Worm (Caenorhabditis elegans) whole organism, mixed stage, embryonic: ENCODE results near the gene bath-3.
"Not testable (repeated sequence)": the region's sequence is repeated elsewhere in the genome, so short reads cannot be mapped to it uniquely, and the experiment has no call there.

Source experiments
- elt-3 ChIP-seq: fragments of 150-350 bp; optimal IDR thresholded peaks from 2 replicates; lab custom pipeline; 2014; ENCODE audit warnings: missing biosample characterization, missing genetic modification characterization
- hlh-1 ChIP-seq: fragments of 150-350 bp; optimal IDR thresholded peaks from 2 replicates; lab custom pipeline; 2014; ENCODE audit warnings: missing biosample characterization, missing genetic modification reagents, missing genetic modification characterization
- lsy-2 ChIP-seq: fragments of 150-350 bp; optimal IDR thresholded peaks from 2 replicates; lab custom pipeline; 2014; ENCODE audit warnings: missing biosample characterization, missing genetic modification characterization
- nhr-237 ChIP-seq: fragments of 150-350 bp; optimal IDR thresholded peaks from 2 replicates; lab custom pipeline; 2014; ENCODE audit warnings: missing biosample characterization, missing genetic modification characterization
- nhr-76 ChIP-seq: sonication (generic microtip); optimal IDR thresholded peaks from 2 replicates; lab custom pipeline; 2017; ENCODE audit warnings: missing biosample characterization, missing genetic modification characterization
- snpc-4 ChIP-seq: fragments of 150-350 bp; optimal IDR thresholded peaks from 2 replicates; lab custom pipeline; 2014; ENCODE audit warnings: missing biosample characterization, missing genetic modification characterization
- unc-120 ChIP-seq: sonication (generic microtip); optimal IDR thresholded peaks from 2 replicates; lab custom pipeline; 2017; ENCODE audit warnings: missing genetic modification characterization, missing compliant biosample characterization; ENCODE audit not compliant: poor library complexity, severe bottlenecking
- unc-39 ChIP-seq: fragments of 150-350 bp; optimal IDR thresholded peaks from 2 replicates; lab custom pipeline; 2014; ENCODE audit warnings: missing biosample characterization, missing genetic modification characterization
- unc-62 ChIP-seq: fragments of 150-350 bp; optimal IDR thresholded peaks from 2 replicates; lab custom pipeline; 2014; ENCODE audit warnings: missing biosample characterization, missing genetic modification reagents, missing genetic modification characterization
- ztf-11 ChIP-seq: fragments of 150-350 bp; optimal IDR thresholded peaks from 2 replicates; lab custom pipeline; 2014; ENCODE audit warnings: missing biosample characterization, missing genetic modification characterization

DNA sequence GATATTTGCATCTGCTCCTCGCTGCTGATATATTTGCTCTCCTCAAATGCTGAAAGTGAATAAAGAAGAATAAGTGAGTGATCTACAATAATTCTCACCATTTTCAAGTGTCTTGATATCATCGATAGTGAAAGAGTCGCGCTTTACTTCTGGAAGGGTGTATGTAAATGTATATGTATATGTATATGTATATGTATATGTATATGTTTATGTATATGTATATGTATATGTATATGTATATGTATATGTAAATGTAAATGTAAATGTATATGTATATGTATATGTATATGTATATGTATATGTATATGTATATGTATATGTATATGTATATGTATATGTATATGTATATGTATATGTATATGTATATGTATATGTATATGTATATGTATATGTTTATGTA lies 29.5 kb downstream of the bath-3 start, which contains the start of gene ceh-84:
- not testable (repeated sequence) for TF ChIP-seq ztf-11 (tag; lab: Kevin White, UChicago); unc-39 (tag; lab: Kevin White, UChicago); lsy-2 (tag; lab: Kevin White, UChicago); unc-120; unc-62 (GFP tag; lab: Kevin White, UChicago); hlh-1 (tag; lab: Kevin White, UChicago); nhr-237; snpc-4; nhr-76 (tag; lab: Kevin White, UChicago); elt-3 (tag; lab: Kevin White, UChicago)
